Fruit fly (Drosophila melanogaster): ENCODE results near the gene CG17896.

CG17896 gene

DNA sequence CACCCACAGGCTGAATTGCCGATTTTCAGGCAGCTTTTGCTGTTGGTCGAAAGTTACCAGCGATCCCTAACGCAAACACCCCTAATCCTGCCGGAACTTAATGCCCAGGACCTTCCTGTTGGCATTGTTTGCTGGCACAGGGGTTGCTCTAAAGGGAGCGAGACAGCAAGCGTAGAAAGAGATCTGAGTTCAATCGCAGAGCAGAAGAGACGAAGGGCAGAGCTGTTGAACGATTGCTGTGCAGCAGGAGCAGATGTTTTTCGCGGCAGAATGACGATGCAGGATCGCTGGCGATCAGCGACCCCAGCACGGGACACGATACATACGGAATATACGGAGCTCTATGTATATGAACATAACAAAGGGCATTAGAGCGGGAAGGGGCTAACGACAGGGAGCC lies 36.3 kb downstream of the CG17896 start:
- TF ChIP-seq Lpt (GFP tag; optimal IDR thresholded peaks at IDR 0.05), result no peak
- TF ChIP-seq topi (GFP tag; optimal IDR thresholded peaks at IDR 0.05), result no peak
- no peak for TF ChIP-seq Eip75B (GFP tag; optimal IDR thresholded peaks at IDR 0.05)
- no peak for TF ChIP-seq Sox14 (GFP tag; optimal IDR thresholded peaks at IDR 0.05)
- TF ChIP-seq OdsH (GFP tag; optimal IDR thresholded peaks at IDR 0.05), result no peak
- no peak for TF ChIP-seq CG11294 (GFP tag; IDR thresholded peaks at IDR 0.05)
- no peak for TF ChIP-seq svp (GFP tag)
- TF ChIP-seq CG6792 (GFP tag; optimal IDR thresholded peaks at IDR 0.05), result no peak
- TF ChIP-seq CG4318 (GFP tag; optimal IDR thresholded peaks at IDR 0.05), result no peak
- no peak for TF ChIP-seq Smox (GFP tag; optimal IDR thresholded peaks at IDR 0.05)
- no peak for TF ChIP-seq CG6808 (GFP tag; optimal IDR thresholded peaks at IDR 0.05)
- TF ChIP-seq fd59A (GFP tag; optimal IDR thresholded peaks at IDR 0.05), result no peak
- TF ChIP-seq Eip93F (GFP tag; optimal IDR thresholded peaks at IDR 0.05), result no peak
- no peak for TF ChIP-seq CG7368 (GFP tag; optimal IDR thresholded peaks at IDR 0.05)
- TF ChIP-seq fd85E (GFP tag; optimal IDR thresholded peaks at IDR 0.05), result no peak
- TF ChIP-seq Eip78C (GFP tag), result no peak
- no peak for TF ChIP-seq CG31627 (GFP tag; optimal IDR thresholded peaks at IDR 0.05)
- TF ChIP-seq net (GFP tag; optimal IDR thresholded peaks at IDR 0.05), result no peak
- TF ChIP-seq CG10631 (GFP tag; optimal IDR thresholded peaks at IDR 0.05), result no peak
- no peak for TF ChIP-seq Hr39 (GFP tag; optimal IDR thresholded peaks at IDR 0.05)

DNA sequence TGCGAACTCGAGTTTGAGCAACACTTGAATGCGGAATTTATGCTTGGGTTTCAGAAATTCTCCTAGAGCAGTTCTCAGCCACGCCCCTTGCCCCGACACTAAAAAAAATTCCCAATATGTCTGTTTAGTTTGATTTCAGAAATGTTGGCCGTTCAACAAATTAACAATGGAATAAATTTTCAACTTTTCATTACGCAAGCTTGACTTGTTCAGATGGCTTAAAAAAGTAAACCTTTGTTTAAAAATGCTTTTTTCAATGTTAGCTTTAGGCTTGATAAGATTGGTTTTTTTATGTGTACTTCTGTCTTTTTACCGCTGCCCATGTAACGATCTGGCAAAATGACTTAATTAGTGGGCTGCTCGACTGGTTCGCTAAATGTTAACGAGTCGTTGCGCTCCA lies 40.6 kb downstream of the CG17896 start:
- TF ChIP-seq CG3919 (GFP tag; optimal IDR thresholded peaks at IDR 0.05) (peak; percentile 10), Sox14 (GFP tag; optimal IDR thresholded peaks at IDR 0.05) (no peak), spab (GFP tag; optimal IDR thresholded peaks at IDR 0.05) (peak; percentile 48), pdm3 (GFP tag; optimal IDR thresholded peaks at IDR 0.05) (peak; percentile 11), eg (GFP tag; IDR thresholded peaks at IDR 0.05) (no peak), CG11902 (GFP tag; optimal IDR thresholded peaks at IDR 0.05) (no peak), CG6808 (GFP tag; optimal IDR thresholded peaks at IDR 0.05) (peak; percentile 42), CG31627 (GFP tag; optimal IDR thresholded peaks at IDR 0.05) (no peak), Hr4 (GFP tag; optimal IDR thresholded peaks at IDR 0.05) (no peak), Sox15 (GFP tag; optimal IDR thresholded peaks at IDR 0.05) (no peak), CG9139 (GFP tag; optimal IDR thresholded peaks at IDR 0.05) (peak; percentile 3), CG10669 (GFP tag; optimal IDR thresholded peaks at IDR 0.05) (peak; percentile 51), vri (GFP tag; optimal IDR thresholded peaks at IDR 0.05) (no peak), Hr39 (GFP tag; optimal IDR thresholded peaks at IDR 0.05) (no peak), CG32006 (GFP tag; optimal IDR thresholded peaks at IDR 0.05) (no peak), salr (GFP tag; optimal IDR thresholded peaks at IDR 0.05) (peak in 1 of 2 experiments; percentile 30), topi (GFP tag; optimal IDR thresholded peaks at IDR 0.05) (no peak), dsx (GFP tag; optimal IDR thresholded peaks at IDR 0.05; ENCODE audit: poor library complexity, severe bottlenecking) (peak; percentile 38), Sox102F (GFP tag; optimal IDR thresholded peaks at IDR 0.05) (no peak), Ets21C (GFP tag; optimal IDR thresholded peaks at IDR 0.05) (no peak), CG8632 (GFP tag; optimal IDR thresholded peaks at IDR 0.05) (no peak), CG6163 (GFP tag; IDR thresholded peaks at IDR 0.05) (peak; percentile 37; the same call in 1 of the 3 replicates), achi (GFP tag; optimal IDR thresholded peaks at IDR 0.05) (peak; percentile 22), CG4318 (GFP tag; optimal IDR thresholded peaks at IDR 0.05) (no peak), CG15336 (GFP tag; IDR thresholded peaks at IDR 0.05) (no peak), CG7368 (GFP tag; optimal IDR thresholded peaks at IDR 0.05) (no peak), CG8119 (GFP tag; IDR thresholded peaks at IDR 0.05) (no peak), svp (GFP tag) (no peak), OdsH (GFP tag; optimal IDR thresholded peaks at IDR 0.05) (peak; percentile 13), CG8319 (GFP tag; optimal IDR thresholded peaks at IDR 0.05) (no peak), Lpt (GFP tag; optimal IDR thresholded peaks at IDR 0.05) (no peak), CG6854 (GFP tag; optimal IDR thresholded peaks at IDR 0.05) (no peak), Hr38 (GFP tag; optimal IDR thresholded peaks at IDR 0.05) (no peak), CG10631 (GFP tag; optimal IDR thresholded peaks at IDR 0.05) (no peak), cyc (GFP tag; optimal IDR thresholded peaks at IDR 0.05) (no peak), net (GFP tag; optimal IDR thresholded peaks at IDR 0.05) (no peak), Eip78C (GFP tag) (peak; percentile 76), CG1621 (tag; optimal IDR thresholded peaks at IDR 0.05) (peak; percentile 37), Blimp-1 (GFP tag; optimal IDR thresholded peaks at IDR 0.05) (no peak), CG6792 (GFP tag; optimal IDR thresholded peaks at IDR 0.05) (no peak), Eip75B (GFP tag; optimal IDR thresholded peaks at IDR 0.05) (no peak), dac (GFP tag; optimal IDR thresholded peaks at IDR 0.05) (no peak), acj6 (GFP tag; optimal IDR thresholded peaks at IDR 0.05) (no peak), Smox (GFP tag; optimal IDR thresholded peaks at IDR 0.05) (no peak), Eip93F (GFP tag; optimal IDR thresholded peaks at IDR 0.05) (no peak), CG11294 (GFP tag; IDR thresholded peaks at IDR 0.05) (no peak)
